Fruit fly (Drosophila melanogaster) whole organism, embryonic: Measurements from ENCODE around the gene Kdm3.

Experiments
- Atf3 ChIP-seq: fragments of 200-800 bp; sonication (Bioruptor generic); optimal IDR thresholded peaks from 3 replicates; lab custom pipeline; 2016; ENCODE audit warnings: missing biosample characterization, missing genetic modification characterization
- Awh ChIP-seq: fragments of 200-800 bp; sonication (Bioruptor generic); IDR thresholded peaks from 2 replicates; pipeline ENCODE4, ENCODE4 v1.3.6; 2022; ENCODE audit warnings: missing biosample characterization, missing genetic modification characterization
- BEAF-32 ChIP-seq: fragments of 200-800 bp; sonication (Bioruptor generic); optimal IDR thresholded peaks from 3 replicates; lab custom pipeline; 2017; ENCODE audit warnings: missing biosample characterization, missing genetic modification characterization, mild to moderate bottlenecking, moderate library complexity, missing genetic modification reagents
- CG10147 ChIP-seq: fragments of 200-800 bp; sonication (Bioruptor generic); optimal IDR thresholded peaks from 2 replicates; lab custom pipeline; 2019; ENCODE audit warnings: missing biosample characterization, mild to moderate bottlenecking, missing genetic modification characterization, moderate library complexity
- CG10366 ChIP-seq: fragments of 200-800 bp; sonication (Bioruptor generic); IDR thresholded peaks from 2 replicates; pipeline ENCODE4 v1.3.6; 2022; ENCODE audit warnings: missing biosample characterization, missing genetic modification characterization
- CG10431 ChIP-seq: fragments of 200-800 bp; sonication (Bioruptor generic); optimal IDR thresholded peaks from 3 replicates; lab custom pipeline; 2018; ENCODE audit warnings: missing biosample characterization, mild to moderate bottlenecking, missing genetic modification characterization
- CG10654 ChIP-seq: fragments of 200-800 bp; sonication (Bioruptor generic); optimal IDR thresholded peaks from 2 replicates; lab custom pipeline; 2016; ENCODE audit warnings: missing biosample characterization, missing genetic modification characterization
- CG11093 ChIP-seq: fragments of 200-800 bp; sonication (Bioruptor generic); IDR thresholded peaks from 3 replicates; pipeline ENCODE4 v1.3.6; 2022; ENCODE audit warnings: missing biosample characterization, missing genetic modification characterization
- CG11247 ChIP-seq: fragments of 200-800 bp; sonication (Bioruptor generic); IDR thresholded peaks from 2 replicates; pipeline ENCODE4 v1.3.6; 2022; ENCODE audit warnings: missing biosample characterization, missing genetic modification characterization
- CG12299 ChIP-seq: fragments of 200-800 bp; sonication (Bioruptor generic); optimal IDR thresholded peaks from 2 replicates; lab custom pipeline; 2018; ENCODE audit warnings: missing biosample characterization, mild to moderate bottlenecking, missing genetic modification characterization
- CG15601 ChIP-seq: fragments of 200-800 bp; sonication (Bioruptor generic); optimal IDR thresholded peaks from 3 replicates; lab custom pipeline; 2019; ENCODE audit warnings: missing biosample characterization, mild to moderate bottlenecking, missing genetic modification characterization, moderate library complexity
- CG1602 ChIP-seq: fragments of 200-800 bp; sonication (Bioruptor generic); optimal IDR thresholded peaks from 3 replicates; lab custom pipeline; 2016; ENCODE audit warnings: missing biosample characterization, missing genetic modification characterization
- CG16813 ChIP-seq: fragments of 200-800 bp; sonication (Bioruptor generic); IDR thresholded peaks from 3 replicates; pipeline ENCODE4 v1.3.6; 2022; ENCODE audit warnings: missing biosample characterization, missing genetic modification characterization; ENCODE audit not compliant: partially characterized antibody
- CG17359 ChIP-seq: fragments of 200-800 bp; sonication (Bioruptor generic); optimal IDR thresholded peaks from 3 replicates; lab custom pipeline; 2018; ENCODE audit warnings: missing biosample characterization, mild to moderate bottlenecking, missing genetic modification characterization, moderate library complexity
- CG18262 ChIP-seq: fragments of 200-800 bp; optimal IDR thresholded peaks from 3 replicates; lab custom pipeline; 2019; ENCODE audit warnings: missing biosample characterization, mild to moderate bottlenecking, missing genetic modification characterization, moderate library complexity
- CG18476 ChIP-seq: fragments of 200-800 bp; sonication (Bioruptor generic); optimal IDR thresholded peaks from 2 replicates; lab custom pipeline; 2016; ENCODE audit warnings: missing biosample characterization, mild to moderate bottlenecking, missing genetic modification characterization
- CG2116 ChIP-seq: fragments of 200-800 bp; sonication (Bioruptor generic); optimal IDR thresholded peaks from 3 replicates; lab custom pipeline; 2018; ENCODE audit warnings: missing biosample characterization, mild to moderate bottlenecking, missing genetic modification characterization
- CG2120 ChIP-seq: fragments of 200-800 bp; sonication (Bioruptor generic); optimal IDR thresholded peaks from 3 replicates; lab custom pipeline; 2016; ENCODE audit warnings: missing biosample characterization, missing genetic modification characterization
- CG2129 ChIP-seq: fragments of 200-800 bp; sonication (Bioruptor generic); IDR thresholded peaks from 2 replicates; pipeline ENCODE4 v1.3.6; 2022; ENCODE audit warnings: missing biosample characterization, missing genetic modification characterization; ENCODE audit not compliant: partially characterized antibody
- CG2678 ChIP-seq: fragments of 200-800 bp; sonication (Bioruptor generic); optimal IDR thresholded peaks from 3 replicates; lab custom pipeline; 2019; ENCODE audit warnings: missing biosample characterization, mild to moderate bottlenecking, missing genetic modification characterization, moderate library complexity
- CG3281 ChIP-seq: fragments of 200-800 bp; sonication (Bioruptor generic); optimal IDR thresholded peaks from 3 replicates; lab custom pipeline; 2017; ENCODE audit warnings: missing biosample characterization, mild to moderate bottlenecking, missing genetic modification characterization
- CHES-1-like ChIP-seq: fragments of 200-800 bp; sonication (Bioruptor generic); optimal IDR thresholded peaks from 2 replicates; lab custom pipeline; 2016; ENCODE audit warnings: missing biosample characterization, missing genetic modification characterization
- Dp ChIP-seq: fragments of 200-800 bp; sonication (Bioruptor generic); optimal IDR thresholded peaks from 2 replicates; lab custom pipeline; 2018; ENCODE audit warnings: missing biosample characterization, mild to moderate bottlenecking, missing genetic modification characterization, moderate library complexity
- Fer3 ChIP-seq: fragments of 200-800 bp; sonication (Bioruptor generic); optimal IDR thresholded peaks from 2 replicates; lab custom pipeline; 2018; ENCODE audit warnings: missing biosample characterization, mild to moderate bottlenecking, missing genetic modification characterization, moderate library complexity
- HLHmδ ChIP-seq: fragments of 200-800 bp; sonication (Bioruptor generic); optimal IDR thresholded peaks from 2 replicates; lab custom pipeline; 2018; ENCODE audit warnings: missing biosample characterization, mild to moderate bottlenecking, missing genetic modification characterization, moderate library complexity
- Lhr ChIP-seq: fragments of 200-800 bp; sonication (Bioruptor generic); optimal IDR thresholded peaks from 3 replicates; lab custom pipeline; 2017; ENCODE audit warnings: mild to moderate bottlenecking, missing biosample characterization, missing genetic modification reagents, missing genetic modification characterization
- Lpt ChIP-seq: fragments of >200 bp; optimal IDR thresholded peaks from 2 replicates; lab custom pipeline; 2018; ENCODE audit warnings: missing biosample characterization, missing genetic modification characterization
- Mrtf ChIP-seq: fragments of 200-800 bp; sonication (Bioruptor generic); IDR thresholded peaks from 3 replicates; pipeline ENCODE4 v1.3.6; 2022; ENCODE audit warnings: missing biosample characterization, missing genetic modification characterization
- Neu2 ChIP-seq: fragments of 200-800 bp; sonication (Bioruptor generic); optimal IDR thresholded peaks from 3 replicates; lab custom pipeline; 2016; ENCODE audit warnings: missing biosample characterization, missing genetic modification characterization, borderline replicate concordance
- PHDP ChIP-seq: fragments of 200-800 bp; sonication (Bioruptor generic); optimal IDR thresholded peaks from 3 replicates; lab custom pipeline; 2018; ENCODE audit warnings: missing biosample characterization, mild to moderate bottlenecking, missing genetic modification characterization, moderate library complexity
- Pdp1 ChIP-seq, 2 experiments: fragments of 200-800 bp; sonication (Bioruptor generic); optimal IDR thresholded peaks; 3 replicates each; lab custom pipeline; 2016; ENCODE audit warnings: missing biosample characterization in 2 of 2, missing genetic modification characterization in 2 of 2, mild to moderate bottlenecking in 1 of 2, moderate library complexity in 1 of 2
- Usf ChIP-seq: fragments of 200-800 bp; sonication (Bioruptor generic); optimal IDR thresholded peaks from 2 replicates; lab custom pipeline; 2017; ENCODE audit warnings: missing genotype, missing biosample characterization, missing genetic modification characterization
- al ChIP-seq: fragments of 200-800 bp; sonication (Bioruptor generic); IDR thresholded peaks from 2 replicates; pipeline ENCODE4 v1.3.6; 2022; ENCODE audit warnings: missing biosample characterization, missing genetic modification characterization
- cas ChIP-seq: fragments of 200-800 bp; sonication (Bioruptor generic); IDR thresholded peaks from 2 replicates; pipeline ENCODE4 v1.3.6; 2022; ENCODE audit warnings: missing biosample characterization, missing genetic modification characterization
- chm ChIP-seq: fragments of 200-800 bp; sonication (Bioruptor generic); IDR thresholded peaks from 2 replicates; pipeline ENCODE4 v1.3.6; 2022; ENCODE audit warnings: missing biosample characterization, missing genetic modification characterization
- crc ChIP-seq: fragments of 200-800 bp; sonication (Bioruptor generic); optimal IDR thresholded peaks from 2 replicates; lab custom pipeline; 2016; ENCODE audit warnings: missing biosample characterization, missing genetic modification characterization
- cwo ChIP-seq: fragments of 200-800 bp; sonication (Bioruptor generic); optimal IDR thresholded peaks from 3 replicates; lab custom pipeline; 2017; ENCODE audit warnings: missing biosample characterization, missing genetic modification characterization, mild to moderate bottlenecking, moderate library complexity, missing genetic modification reagents
- dati ChIP-seq: fragments of 200-800 bp; sonication (Bioruptor generic); IDR thresholded peaks from 2 replicates; pipeline ENCODE4 v1.3.6; 2022; ENCODE audit warnings: missing biosample characterization, missing genetic modification characterization
- dimm ChIP-seq: fragments of 200-800 bp; sonication (Bioruptor generic); IDR thresholded peaks from 2 replicates; pipeline ENCODE4 v1.3.6; 2022; ENCODE audit warnings: missing biosample characterization, missing genetic modification characterization
- dpn ChIP-seq, 2 experiments: fragments of 200-800 bp; sonication (Bioruptor generic); optimal IDR thresholded peaks; 3 replicates each; lab custom pipeline; 2016; ENCODE audit warnings: missing biosample characterization in 2 of 2, missing genetic modification characterization in 2 of 2
- fd64A ChIP-seq: fragments of 200-800 bp; sonication (Bioruptor generic); optimal IDR thresholded peaks from 3 replicates; lab custom pipeline; 2018; ENCODE audit warnings: missing biosample characterization, mild to moderate bottlenecking, missing genetic modification characterization
- h ChIP-seq: fragments of >200 bp; optimal IDR thresholded peaks from 2 replicates; lab custom pipeline; 2017
- ham ChIP-seq: fragments of 200-800 bp; sonication (Bioruptor generic); IDR thresholded peaks from 2 replicates; pipeline ENCODE4 v1.3.6; 2022; ENCODE audit warnings: missing biosample characterization, missing genetic modification characterization
- maf-S ChIP-seq: fragments of 200-800 bp; sonication (Bioruptor generic); optimal IDR thresholded peaks from 2 replicates; lab custom pipeline; 2016; ENCODE audit warnings: missing biosample characterization, missing genetic modification characterization
- org-1 ChIP-seq: fragments of 200-800 bp; sonication (Bioruptor generic); optimal IDR thresholded peaks from 2 replicates; lab custom pipeline; 2017; ENCODE audit warnings: missing biosample characterization, missing genetic modification characterization
- peb ChIP-seq: fragments of 200-800 bp; sonication (Bioruptor generic); IDR thresholded peaks from 2 replicates; pipeline ENCODE4 v1.3.6; 2022; ENCODE audit warnings: missing biosample characterization, missing genetic modification characterization
- psq ChIP-seq: fragments of 200-800 bp; sonication (Bioruptor generic); optimal IDR thresholded peaks from 2 replicates; lab custom pipeline; 2017; ENCODE audit warnings: missing biosample characterization, missing genetic modification characterization
- repo ChIP-seq: fragments of 200-800 bp; sonication (Bioruptor generic); optimal IDR thresholded peaks from 2 replicates; lab custom pipeline; 2016; ENCODE audit warnings: missing biosample characterization, missing genetic modification characterization
- ro ChIP-seq: fragments of 200-800 bp; sonication (Bioruptor generic); IDR thresholded peaks from 2 replicates; pipeline ENCODE4 v1.3.6; 2022; ENCODE audit warnings: missing biosample characterization, missing genetic modification characterization
- tll ChIP-seq, 2 experiments: fragments of 200-800 bp in 1 of 2; fragments of >200 bp in 1 of 2; sonication (Bioruptor generic) in 1 of 2; optimal IDR thresholded peaks; 2 replicates each; lab custom pipeline; 2017 to 2019; ENCODE audit warnings: missing biosample characterization in 2 of 2, missing genetic modification characterization in 2 of 2, mild to moderate bottlenecking in 1 of 2, moderate library complexity in 1 of 2
- unc-4 ChIP-seq: fragments of 200-800 bp; sonication (Bioruptor generic); IDR thresholded peaks from 2 replicates; pipeline ENCODE4 v1.3.6; 2022; ENCODE audit warnings: missing biosample characterization, missing genetic modification characterization; ENCODE audit not compliant: partially characterized antibody

Gene Kdm3

DNA sequence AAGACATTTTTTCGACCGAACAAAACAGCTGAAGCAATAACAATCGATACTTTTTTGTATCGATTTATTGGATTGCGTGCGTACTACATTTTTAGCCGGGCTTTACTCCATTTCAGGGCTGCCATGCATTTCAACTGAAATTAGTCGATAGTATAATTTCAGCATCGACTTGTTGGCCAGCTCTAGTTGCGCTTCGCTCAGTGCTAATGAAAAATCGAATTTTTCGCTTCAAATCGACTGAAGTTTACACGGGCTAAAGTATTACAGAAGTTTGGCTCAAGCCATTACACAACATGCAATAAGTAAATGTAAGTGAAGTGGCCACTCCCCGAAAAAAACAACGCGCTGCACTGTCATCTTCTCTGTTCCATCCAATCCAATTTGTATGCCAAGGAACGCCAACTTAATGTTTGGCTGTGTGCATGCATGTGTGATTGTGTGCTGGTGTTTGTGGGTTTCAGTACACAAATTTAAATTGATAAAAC, at the start of gene Kdm3, which contains the start of the genes mRpL47 and CG8176 (continued):
- no peak for TF ChIP-seq Lpt (GFP tag; lab: Kevin White, UChicago)
- no peak for TF ChIP-seq CG18476
- TF ChIP-seq psq = peak; percentile 28
- TF ChIP-seq CG15601 (tag; lab: Kevin White, UChicago) = peak; percentile 81
- TF ChIP-seq unc-4 (GFP tag; lab: Robert Waterston, UW) = no peak
- no peak for TF ChIP-seq CG11247 (GFP tag; lab: Robert Waterston, UW)
- peak; percentile 93 for TF ChIP-seq CG2116 (GFP tag; lab: Kevin White, UChicago)
- TF ChIP-seq HLHmδ = no peak
- no peak for TF ChIP-seq ro (GFP tag; lab: Robert Waterston, UW)
- no peak for TF ChIP-seq cwo (GFP tag; lab: Kevin White, UChicago)
- TF ChIP-seq PHDP (tag; lab: Kevin White, UChicago) = peak; percentile 1
- peak; percentile 52 for TF ChIP-seq CG10654
- TF ChIP-seq org-1 = no peak
- no peak for TF ChIP-seq al (GFP tag; lab: Robert Waterston, UW)
- TF ChIP-seq CG10366 = no peak
- TF ChIP-seq Awh = no peak
- no peak for TF ChIP-seq Mrtf
- TF ChIP-seq CG18262 (tag; lab: Kevin White, UChicago) = peak; percentile 43
- peak; percentile 86 for TF ChIP-seq Lhr (GFP tag; lab: Kevin White, UChicago)
- peak; percentile 69 for TF ChIP-seq Dp (GFP tag; lab: Kevin White, UChicago)
- peak; percentile 91 for TF ChIP-seq CHES-1-like (GFP tag; lab: Kevin White, UChicago)
- TF ChIP-seq dpn (GFP tag; optimal IDR thresholded peaks at IDR 0.05; lab: Kevin White, UChicago) = peak; percentile 78
- TF ChIP-seq Pdp1 (GFP tag; optimal IDR thresholded peaks at IDR 0.05; lab: Kevin White, UChicago) = peak; percentile 64 to 97
- peak; percentile 38 for TF ChIP-seq CG1602 (GFP tag; lab: Kevin White, UChicago)
- peak; percentile 80 for TF ChIP-seq repo
- TF ChIP-seq chm (GFP tag; lab: Robert Waterston, UW) = no peak
- TF ChIP-seq cas = no peak
- no peak for TF ChIP-seq dati
- no peak for TF ChIP-seq crc (GFP tag; lab: Kevin White, UChicago)
- TF ChIP-seq dimm (GFP tag; lab: Robert Waterston, UW) = no peak
- no peak for TF ChIP-seq h (lab: Kevin White, UChicago)
- peak; percentile 47 for TF ChIP-seq CG10147 (GFP tag; lab: Kevin White, UChicago)
- no peak for TF ChIP-seq fd64A (GFP tag; lab: Kevin White, UChicago)
- TF ChIP-seq Atf3 (GFP tag; lab: Kevin White, UChicago) = peak; percentile 44
- peak; percentile 60 for TF ChIP-seq Fer3 (tag; lab: Kevin White, UChicago)
- TF ChIP-seq CG17359 (tag; lab: Kevin White, UChicago) = no peak
- TF ChIP-seq CG12299 (tag; lab: Kevin White, UChicago) = no peak
- TF ChIP-seq CG2120 (GFP tag; lab: Kevin White, UChicago) = peak; percentile 89
- TF ChIP-seq CG2678 (tag; lab: Kevin White, UChicago) = peak; percentile 43
- peak; percentile 1 for TF ChIP-seq Usf (GFP tag; lab: Kevin White, UChicago)
- TF ChIP-seq peb (GFP tag; lab: Robert Waterston, UW) = no peak
- no peak for TF ChIP-seq CG16813 (GFP tag; lab: Robert Waterston, UW)
- TF ChIP-seq Neu2 (GFP tag; lab: Kevin White, UChicago) = no peak
- TF ChIP-seq CG11093 (GFP tag; lab: Robert Waterston, UW) = no peak; the same call in 2 of the 3 replicates
- no peak for TF ChIP-seq CG10431 (GFP tag; lab: Kevin White, UChicago)
- no peak for TF ChIP-seq CG2129 (GFP tag; lab: Robert Waterston, UW)
- no peak for TF ChIP-seq ham
- TF ChIP-seq CG3281 (GFP tag; lab: Kevin White, UChicago) = peak; percentile 42
- no peak for TF ChIP-seq tll (GFP tag; optimal IDR thresholded peaks at IDR 0.05; lab: Kevin White, UChicago)
- peak; percentile 54 for TF ChIP-seq maf-S (GFP tag; lab: Kevin White, UChicago)
- TF ChIP-seq BEAF-32 (GFP tag; lab: Kevin White, UChicago) = peak; percentile 100
